Worm (Caenorhabditis elegans): ENCODE data around the gene C25F6.8.

Gene C25F6.8

DNA sequence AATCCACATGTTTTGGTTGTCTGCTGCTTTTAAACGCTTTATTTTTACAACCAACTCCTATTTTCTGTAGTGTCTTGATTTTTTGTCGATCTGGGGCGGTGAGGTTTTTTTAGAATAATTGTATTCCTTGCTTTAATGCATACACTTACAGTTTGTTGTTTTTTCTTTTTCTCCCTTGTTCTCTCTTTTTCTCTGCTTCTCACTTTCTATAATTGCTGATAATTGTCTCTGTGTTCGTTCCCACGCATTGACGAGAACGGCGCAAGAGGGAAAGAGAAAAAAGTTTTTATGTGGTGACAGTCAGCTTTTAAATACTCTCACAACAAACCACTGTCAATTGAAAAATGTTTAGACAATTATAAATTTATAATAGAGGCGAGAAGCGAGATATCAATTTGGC, 10.7 kb downstream of the C25F6.8 start:
- TF ChIP-seq dao-5 (tag; optimal IDR thresholded peaks at IDR 0.05): no peak
- no peak for TF ChIP-seq W03F9.2 (tag; optimal IDR thresholded peaks at IDR 0.05)
- TF ChIP-seq him-1 (tag; optimal IDR thresholded peaks at IDR 0.05): no peak

DNA sequence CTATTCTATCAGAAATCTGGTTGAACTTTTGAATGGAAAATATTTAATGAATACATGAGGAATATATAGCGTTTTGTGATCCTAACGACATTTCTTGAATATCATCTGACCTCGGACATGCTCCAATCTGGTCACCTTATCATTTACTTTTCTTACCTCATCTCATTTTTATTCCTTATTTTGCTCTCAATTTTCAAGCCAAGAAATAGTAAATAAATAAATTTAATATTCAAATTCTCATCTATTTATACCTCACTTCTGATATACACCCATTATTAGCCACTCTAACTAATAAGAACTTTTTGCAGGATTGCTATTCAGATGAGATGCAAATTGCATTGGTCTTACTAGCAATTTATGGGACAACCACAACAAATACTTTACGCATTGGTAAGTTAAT, 12.9 kb downstream of the C25F6.8 start, which contains the start of gene ddr-1:
Gene ddr-1 (plus strand): TSS at position 301 of the 400 bp plus-strand sequence.
- TF ChIP-seq W03F9.2 (tag; optimal IDR thresholded peaks at IDR 0.05): no peak
- no peak for TF ChIP-seq dao-5 (tag; optimal IDR thresholded peaks at IDR 0.05)
- TF ChIP-seq him-1 (tag; optimal IDR thresholded peaks at IDR 0.05): no peak

DNA sequence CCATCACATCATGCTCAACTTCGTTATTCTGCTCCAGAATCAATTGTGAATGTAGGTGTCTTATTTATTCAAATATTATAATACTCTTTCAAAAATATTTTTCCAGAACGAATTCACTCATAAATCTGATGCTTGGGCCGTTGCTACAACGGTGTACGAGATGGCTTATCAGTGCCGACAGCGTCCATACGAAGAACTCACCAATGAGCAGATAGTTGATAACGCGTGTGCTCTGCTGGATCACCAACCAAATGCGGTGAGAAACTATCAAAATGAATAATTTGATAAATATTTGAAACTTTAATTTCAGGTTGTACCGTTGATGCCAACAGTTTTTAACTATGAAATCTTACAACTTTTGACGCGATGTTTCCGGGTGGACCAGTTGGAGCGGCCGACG, 17.6 kb downstream of the C25F6.8 start:
- TF ChIP-seq W03F9.2 (tag; optimal IDR thresholded peaks at IDR 0.05) (no peak), him-1 (tag; optimal IDR thresholded peaks at IDR 0.05) (no peak), dao-5 (tag; optimal IDR thresholded peaks at IDR 0.05) (no peak)

DNA sequence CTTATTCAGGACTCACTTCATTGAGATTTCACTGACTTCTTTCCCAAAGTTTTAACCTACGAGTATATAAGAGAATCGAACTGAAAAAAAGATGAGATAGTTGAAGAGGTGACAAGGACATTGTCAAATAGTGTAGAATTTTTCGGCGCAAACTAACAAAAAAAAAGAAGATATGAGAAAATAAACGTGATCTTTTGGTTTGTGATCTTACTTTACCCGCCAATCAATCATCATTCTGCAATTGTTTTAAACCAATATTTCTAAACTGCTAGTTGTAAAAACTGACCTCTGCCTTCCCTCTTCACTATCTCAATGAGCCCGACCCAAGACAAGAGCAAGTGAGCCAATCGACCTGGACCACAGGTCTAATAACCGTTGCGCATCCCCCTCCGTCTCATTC, 18.1 kb downstream of the C25F6.8 start:
- TF ChIP-seq W03F9.2 (tag; optimal IDR thresholded peaks at IDR 0.05): no peak

DNA sequence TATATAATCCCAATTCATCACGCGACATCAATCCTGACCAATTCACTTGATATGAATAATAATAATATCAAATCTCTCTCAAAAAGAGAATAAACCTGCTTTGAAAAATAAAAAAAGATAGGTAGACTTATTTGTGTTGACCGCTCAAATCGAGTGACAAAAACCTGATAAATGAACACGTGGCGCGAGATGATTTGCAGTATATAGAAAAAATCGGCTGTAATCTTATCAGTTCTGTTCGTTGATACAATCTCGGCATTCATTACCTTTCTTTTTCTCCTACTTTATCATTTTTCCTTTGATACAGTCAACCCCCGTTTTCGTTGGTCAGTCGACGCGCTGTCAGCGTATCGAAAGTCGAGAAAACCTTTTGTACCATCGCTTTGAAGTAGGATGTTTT, 19.3 kb downstream of the C25F6.8 start:
- no peak for TF ChIP-seq W03F9.2 (tag; optimal IDR thresholded peaks at IDR 0.05)
- TF ChIP-seq dao-5 (tag; optimal IDR thresholded peaks at IDR 0.05): no peak
- no peak for TF ChIP-seq him-1 (tag; optimal IDR thresholded peaks at IDR 0.05)

DNA sequence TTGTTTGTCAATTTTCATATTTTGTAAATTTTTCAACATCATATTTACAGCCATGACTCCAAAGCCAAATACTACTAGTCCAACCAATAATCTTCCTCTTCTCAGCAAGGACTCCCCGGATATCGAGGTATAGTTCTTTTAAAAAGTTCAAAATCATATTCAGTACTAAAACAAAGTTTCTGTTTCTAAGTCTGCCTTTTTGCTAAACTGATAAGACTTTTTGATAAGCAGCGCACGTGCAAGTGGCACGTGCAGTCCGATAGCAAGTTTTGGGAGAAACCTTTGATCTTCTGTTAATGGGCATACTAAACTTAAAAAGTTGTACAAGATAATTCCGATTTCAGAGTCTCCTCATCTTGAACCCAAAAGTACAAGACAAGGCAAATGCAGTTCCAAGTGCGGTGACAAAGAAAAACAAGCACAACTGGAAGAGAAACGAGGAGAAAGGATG, 19.8 kb downstream of the C25F6.8 start, which contains the start of gene dpyd-1:
Gene dpyd-1 (plus strand): TSS at position 51 of the 451 bp plus-strand sequence.
- TF ChIP-seq dao-5 (tag; optimal IDR thresholded peaks at IDR 0.05): no peak

DNA sequence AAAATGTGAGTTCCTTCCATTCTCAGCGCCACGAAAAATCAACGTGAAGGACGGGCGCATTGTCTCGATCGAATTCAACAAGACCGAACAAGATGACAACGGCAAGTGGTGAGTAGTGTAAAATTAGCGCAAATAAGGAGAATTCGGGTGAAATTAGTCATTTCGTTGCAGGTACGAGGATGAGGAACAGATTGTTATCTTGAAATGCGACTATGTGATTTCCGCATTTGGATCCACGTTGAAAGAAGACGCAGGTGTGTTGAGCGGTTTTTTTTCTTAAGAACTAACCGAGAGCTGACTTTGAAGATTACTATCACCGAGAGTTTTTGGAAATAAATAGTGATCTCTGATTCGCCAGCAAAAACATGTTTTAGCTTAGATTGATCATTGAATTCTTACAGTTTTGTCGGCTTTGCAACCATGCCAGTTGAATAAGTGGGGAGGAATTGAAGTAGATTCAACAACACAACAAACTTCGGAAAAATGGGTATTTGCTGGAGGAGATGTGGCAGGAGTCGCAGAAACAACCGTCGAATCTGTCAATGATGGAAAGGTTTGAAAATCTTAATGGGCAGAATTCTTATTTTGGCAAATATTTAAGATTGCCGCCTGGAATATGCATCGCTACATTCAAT, 22.2 kb downstream of the C25F6.8 start:
- TF ChIP-seq him-1 (tag; optimal IDR thresholded peaks at IDR 0.05) (no peak), W03F9.2 (tag; optimal IDR thresholded peaks at IDR 0.05) (no peak), dao-5 (tag; optimal IDR thresholded peaks at IDR 0.05) (no peak)

DNA sequence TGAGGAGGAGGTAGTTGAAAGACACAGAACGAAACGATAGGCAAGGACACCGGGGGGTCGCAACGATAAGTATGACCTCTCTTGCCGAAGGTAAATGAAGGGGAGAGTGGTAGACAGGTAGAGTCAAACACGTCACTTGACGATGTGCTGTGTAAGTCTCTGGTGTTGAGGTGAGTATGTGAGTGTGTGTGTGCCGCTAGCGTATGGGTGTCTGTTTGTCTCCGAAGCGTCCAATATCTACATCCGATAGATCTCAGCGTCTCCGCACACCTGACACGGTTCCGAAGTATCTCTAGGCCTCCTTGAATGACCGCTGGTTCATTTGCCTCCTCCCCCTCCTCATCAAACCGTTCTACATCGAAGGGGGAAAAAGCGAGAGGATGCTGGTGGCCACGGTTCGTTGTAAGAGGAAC, 27.1 kb downstream of the C25F6.8 start:
- TF ChIP-seq him-1 (tag; optimal IDR thresholded peaks at IDR 0.05): no peak
- TF ChIP-seq W03F9.2 (tag; optimal IDR thresholded peaks at IDR 0.05): no peak
- TF ChIP-seq dao-5 (tag; optimal IDR thresholded peaks at IDR 0.05): no peak

DNA sequence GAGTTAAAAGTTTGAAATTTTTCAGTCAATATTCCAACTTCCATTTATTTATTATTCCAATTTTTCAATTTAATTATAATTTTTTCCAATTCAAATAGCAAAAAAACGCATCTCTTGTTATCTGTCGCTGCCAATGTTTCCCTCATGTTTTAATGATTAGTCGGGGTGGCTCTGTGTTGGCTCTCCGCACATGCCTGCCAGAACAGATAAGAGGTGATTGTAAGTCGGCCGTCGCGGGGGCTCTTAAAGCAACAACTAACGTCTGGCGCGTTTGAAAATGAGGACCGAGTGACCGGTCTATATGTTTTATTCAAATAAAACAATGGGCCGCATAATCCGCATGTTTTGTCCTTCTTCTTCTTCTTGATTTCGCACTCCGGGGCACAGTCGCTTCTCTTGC, 28.3 kb downstream of the C25F6.8 start:
- TF ChIP-seq dao-5 (tag; optimal IDR thresholded peaks at IDR 0.05) (no peak), W03F9.2 (tag; optimal IDR thresholded peaks at IDR 0.05) (no peak), him-1 (tag; optimal IDR thresholded peaks at IDR 0.05) (no peak)

DNA sequence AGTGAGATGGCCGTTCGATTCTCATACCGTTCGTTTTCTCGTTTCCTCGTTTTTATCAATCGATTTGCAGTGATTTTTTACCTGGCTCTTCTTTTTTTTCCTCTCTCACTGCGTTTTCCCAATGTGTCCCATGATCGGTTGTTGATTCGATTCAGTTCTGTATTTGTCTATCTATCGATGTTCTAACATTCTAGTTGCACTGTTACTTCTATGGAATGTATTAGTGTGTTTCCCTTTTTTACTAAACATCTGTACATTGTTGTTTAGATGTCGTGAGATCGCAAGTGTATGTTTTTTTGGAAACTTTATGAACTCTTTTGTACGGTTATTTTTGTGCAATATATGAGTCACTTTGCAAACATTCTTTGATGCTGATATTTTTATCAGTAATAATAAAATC, 29.6 kb downstream of the C25F6.8 start:
- no peak for TF ChIP-seq W03F9.2 (tag; optimal IDR thresholded peaks at IDR 0.05)
- no peak for TF ChIP-seq dao-5 (tag; optimal IDR thresholded peaks at IDR 0.05)
- TF ChIP-seq him-1 (tag; optimal IDR thresholded peaks at IDR 0.05): no peak

DNA sequence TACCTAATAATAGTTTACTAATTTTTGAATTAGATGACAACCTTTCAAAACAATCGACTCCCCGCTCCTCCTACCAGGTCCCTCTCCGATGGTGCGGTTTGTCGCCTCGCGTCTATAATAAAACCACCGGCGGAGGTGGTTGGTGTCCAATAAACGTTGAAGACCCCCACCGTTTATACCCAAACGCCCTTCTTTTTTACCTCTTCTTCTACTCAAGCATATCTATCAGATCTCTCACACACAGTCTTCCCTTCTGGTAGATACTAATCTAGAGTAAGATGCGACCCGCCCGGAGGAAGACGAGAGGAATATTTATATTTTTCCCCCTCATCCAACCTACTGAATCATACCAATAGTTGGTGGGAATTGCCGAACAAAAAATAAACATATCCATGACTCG, 30.8 kb downstream of the C25F6.8 start:
- TF ChIP-seq dao-5 (tag; optimal IDR thresholded peaks at IDR 0.05) (no peak), him-1 (tag; optimal IDR thresholded peaks at IDR 0.05) (no peak), W03F9.2 (tag; optimal IDR thresholded peaks at IDR 0.05) (no peak)

DNA sequence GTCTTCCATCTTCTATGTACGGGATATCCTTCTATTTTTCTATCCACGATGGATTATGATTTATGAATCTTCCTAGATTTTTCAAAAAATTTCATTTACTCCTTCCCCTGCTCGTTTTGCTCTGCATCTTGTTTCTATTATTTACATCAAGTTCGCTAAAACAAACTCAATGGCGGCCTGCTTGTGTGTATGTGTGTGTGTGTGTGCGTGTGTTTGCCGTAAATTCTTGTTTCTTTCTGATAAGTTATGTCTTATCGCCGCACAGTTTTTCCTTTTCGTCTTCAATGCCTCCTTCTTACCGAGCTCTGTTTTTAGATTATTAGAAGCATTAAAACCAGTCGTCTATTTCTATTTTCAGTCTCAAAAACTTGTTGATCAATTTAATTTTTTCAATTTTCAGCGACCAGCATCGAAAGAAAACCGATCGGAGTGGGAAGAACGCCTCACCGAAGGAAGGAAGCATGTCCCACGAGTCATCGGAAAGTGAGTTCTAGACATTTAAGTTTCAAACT, 31.3 kb downstream of the C25F6.8 start, which contains the start of gene dlg-1:
Gene dlg-1 (plus strand): TSS at position 401 of the 512 bp plus-strand sequence.
- TF ChIP-seq W03F9.2 (tag; optimal IDR thresholded peaks at IDR 0.05): no peak
- no peak for TF ChIP-seq him-1 (tag; optimal IDR thresholded peaks at IDR 0.05)
- TF ChIP-seq dao-5 (tag; optimal IDR thresholded peaks at IDR 0.05): no peak

DNA sequence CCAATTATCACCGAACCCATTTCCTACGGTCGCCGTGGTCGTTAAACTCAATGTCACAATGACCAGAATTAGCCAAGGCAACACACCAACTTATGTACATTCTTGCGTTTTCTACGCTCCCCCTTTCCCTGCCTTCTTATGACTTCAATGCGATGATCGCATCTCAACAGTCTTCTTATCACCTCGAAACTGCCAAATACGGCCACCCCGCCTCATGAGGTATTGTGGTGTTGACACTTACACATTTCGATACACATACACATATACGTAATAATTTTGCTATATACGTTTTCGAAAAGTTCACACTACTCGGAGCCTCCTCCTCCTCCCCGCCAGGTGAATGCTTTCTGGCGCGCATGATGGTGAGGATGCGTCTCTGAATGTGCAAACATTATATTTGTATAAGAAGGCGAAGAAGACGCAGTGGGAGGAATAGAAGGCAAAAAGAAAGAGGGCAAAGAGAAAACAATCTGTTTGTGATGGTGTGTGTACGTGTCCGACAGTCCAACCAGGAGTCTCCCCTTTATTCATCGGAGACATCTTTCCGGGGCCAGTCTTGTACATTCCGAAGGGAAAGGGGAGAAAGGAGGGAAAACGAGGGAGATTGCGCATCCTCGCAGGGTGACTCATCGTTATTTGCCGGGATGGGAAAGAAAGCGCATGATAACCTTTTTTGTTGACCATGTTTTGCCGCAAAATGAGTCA, 32.0 kb downstream of the C25F6.8 start:
- TF ChIP-seq dao-5 (tag; optimal IDR thresholded peaks at IDR 0.05) (no peak), him-1 (tag; optimal IDR thresholded peaks at IDR 0.05) (no peak)

DNA sequence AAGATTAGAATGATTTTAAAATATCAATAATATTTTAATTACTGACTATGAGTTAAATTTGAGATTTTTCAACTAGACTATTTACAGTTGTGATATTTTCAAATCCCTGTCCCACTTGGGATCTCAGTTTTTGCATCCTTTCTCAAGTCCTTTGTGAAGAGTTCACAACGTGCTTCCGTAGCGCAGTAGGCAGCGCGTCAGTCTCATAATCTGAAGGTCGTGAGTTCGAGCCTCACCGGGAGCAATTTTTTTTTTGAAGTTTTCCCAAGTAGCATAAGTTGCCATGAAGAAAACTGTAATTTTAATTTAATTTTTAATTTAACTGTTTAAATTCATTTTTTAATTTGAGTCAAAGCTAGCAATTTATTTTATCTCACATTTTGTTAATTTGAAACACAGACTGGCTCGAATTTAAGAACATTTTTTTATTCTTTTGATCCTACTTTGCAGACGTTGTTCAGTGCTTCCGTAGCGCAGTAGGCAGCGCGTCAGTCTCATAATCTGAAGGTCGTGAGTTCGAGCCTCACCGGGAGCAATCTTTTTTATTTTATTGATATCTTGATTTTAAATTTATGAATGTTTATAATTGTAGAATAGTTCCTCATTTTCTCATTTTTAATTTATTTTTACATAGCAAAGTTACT, 37.4 kb downstream of the C25F6.8 start:
- TF ChIP-seq dao-5 (tag; optimal IDR thresholded peaks at IDR 0.05) (no peak), him-1 (tag; optimal IDR thresholded peaks at IDR 0.05) (no peak), W03F9.2 (tag; optimal IDR thresholded peaks at IDR 0.05) (no peak)

Measured in whole organism, L4/young adult.